Worm (Caenorhabditis elegans): ENCODE results near the gene ikke-1.

ikke-1 gene

DNA sequence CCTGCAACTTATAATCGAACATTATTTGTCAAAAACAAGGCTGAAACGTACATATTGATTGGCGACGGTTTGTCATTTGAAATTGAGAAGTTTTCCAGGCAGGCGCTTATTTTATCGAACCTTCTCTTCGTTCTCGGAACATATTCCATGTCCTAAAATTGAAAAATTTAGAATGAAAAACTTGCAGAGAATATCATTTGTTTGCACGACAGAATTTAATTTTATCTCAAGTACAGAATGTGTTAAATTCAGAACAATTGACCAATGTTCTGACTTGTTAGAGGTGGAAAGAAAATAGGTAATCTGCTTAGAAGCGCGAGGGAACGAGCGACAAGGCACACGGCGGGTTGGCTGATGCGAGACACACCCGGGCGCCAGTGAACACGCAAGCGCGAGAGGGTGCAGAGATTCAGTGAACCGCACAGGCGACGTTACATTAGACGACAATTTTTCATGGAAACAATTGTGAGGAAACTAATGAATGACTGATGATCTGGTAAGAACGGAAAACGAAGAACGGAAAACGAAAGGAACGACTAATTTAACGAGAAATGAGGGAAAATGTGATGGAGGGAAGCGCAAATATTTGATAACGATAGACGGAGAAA, 2.0 kb upstream of the ikke-1 start (continued):
- TF ChIP-seq tra-1 (GFP tag; IDR thresholded peaks at IDR 0.05) (0 out of 2 replicates have a peak, but pooled peaks have one; percentile 24), dmd-8 (GFP tag; IDR thresholded peaks at IDR 0.05) (0 out of 2 replicates have a peak, but pooled peaks have one; percentile 23), rbr-2 (tag; optimal IDR thresholded peaks at IDR 0.05) (peak; percentile 43), ctbp-1 (GFP tag; IDR thresholded peaks at IDR 0.05) (peak; percentile 78), ceh-20 (GFP tag; IDR thresholded peaks at IDR 0.05) (no peak), duxl-1 (tag; optimal IDR thresholded peaks at IDR 0.05; ENCODE audit: poor library complexity) (no peak), egl-27 (tag; optimal IDR thresholded peaks at IDR 0.05) (no peak), pha-4 (GFP tag; IDR thresholded peaks at IDR 0.05) (0 out of 2 replicates have a peak, but pooled peaks have one; percentile 13), pha-4 (tag; optimal IDR thresholded peaks at IDR 0.05) (no peak), jun-1 (tag; optimal IDR thresholded peaks at IDR 0.05) (no peak), zip-2 (tag; optimal IDR thresholded peaks at IDR 0.05) (no peak), lin-15B (tag; optimal IDR thresholded peaks at IDR 0.05) (no peak), snpc-4 (tag; optimal IDR thresholded peaks at IDR 0.05) (no peak), T20F7.1 (GFP tag; optimal IDR thresholded peaks at IDR 0.05) (peak; percentile 39), egl-43 (GFP tag; IDR thresholded peaks at IDR 0.05) (peak; percentile 83), nhr-41 (GFP tag; IDR thresholded peaks at IDR 0.05) (no peak), cey-2 (tag; optimal IDR thresholded peaks at IDR 0.05; ENCODE audit: borderline replicate concordance, insufficient read depth) (no peak), nhr-6 (tag; optimal IDR thresholded peaks at IDR 0.05) (no peak), saeg-2 (GFP tag; IDR thresholded peaks at IDR 0.05) (no peak)

- TF ChIP-seq unc-130 (GFP tag; optimal IDR thresholded peaks at IDR 0.05) (no peak), tra-1 (GFP tag; IDR thresholded peaks at IDR 0.05) (0 out of 2 replicates have a peak, but pooled peaks have one; percentile 9), mxl-2 (GFP tag; conservative IDR thresholded peaks at IDR 0.05) (peak; percentile 49; the same call in 1 of the 2 replicates), ZK337.2 (GFP tag; IDR thresholded peaks at IDR 0.05) (0 out of 2 replicates have a peak, but pooled peaks have one; percentile 54), Y5F2A.4 (GFP tag; optimal IDR thresholded peaks at IDR 0.05) (no peak), madf-5 (GFP tag; IDR thresholded peaks at IDR 0.05) (0 out of 4 replicates have a peak, but pooled peaks of 1 of the 2 experiments have one; percentile 6)
Measured at ce11 chrIII:9051714-9052113, 1.2 kb upstream of the ikke-1 start.

- peak; percentile 81 for TF ChIP-seq pha-4 (GFP tag; IDR thresholded peaks at IDR 0.05)
- peak; percentile 82 for TF ChIP-seq pha-4 (tag; optimal IDR thresholded peaks at IDR 0.05)
- TF ChIP-seq ces-1 (GFP tag; optimal IDR thresholded peaks at IDR 0.05): no peak
- TF ChIP-seq nhr-25 (tag; optimal IDR thresholded peaks at IDR 0.05; ENCODE audit: borderline replicate concordance, insufficient read depth): peak; percentile 10
- peak; percentile 31 for TF ChIP-seq nhr-10 (tag; optimal IDR thresholded peaks at IDR 0.05)
- TF ChIP-seq ama-1 (optimal IDR thresholded peaks at IDR 0.05): peak; percentile 90
- TF ChIP-seq egl-43 (GFP tag; IDR thresholded peaks at IDR 0.05): peak; percentile 53; the same call in 1 of the 2 replicates
- TF ChIP-seq nhr-102 (tag; optimal IDR thresholded peaks at IDR 0.05): peak; percentile 18
- TF ChIP-seq snpc-4 (tag; optimal IDR thresholded peaks at IDR 0.05): no peak
- TF ChIP-seq zfp-2 (tag; optimal IDR thresholded peaks at IDR 0.05): no peak
- peak in 1 of 2 experiments; percentile 56 for TF ChIP-seq mdl-1 (tag; optimal IDR thresholded peaks at IDR 0.05)
- no peak for TF ChIP-seq dmd-8 (GFP tag; IDR thresholded peaks at IDR 0.05)
- TF ChIP-seq F10B5.3 (tag; optimal IDR thresholded peaks at IDR 0.05): no peak
- peak in 1 of 2 experiments; percentile 4; a peak in 1 of 4 replicates for TF ChIP-seq madf-5 (GFP tag; IDR thresholded peaks at IDR 0.05)
- TF ChIP-seq gei-8 (GFP tag; optimal IDR thresholded peaks at IDR 0.05): peak; percentile 36
- TF ChIP-seq snpc-1.2 (GFP tag; IDR thresholded peaks at IDR 0.05): peak; percentile 46; the same call in 1 of the 2 replicates
- TF ChIP-seq attf-4 (tag; optimal IDR thresholded peaks at IDR 0.05): peak; percentile 2
- TF ChIP-seq unc-130 (GFP tag; optimal IDR thresholded peaks at IDR 0.05): no peak
- peak; percentile 23 to 52 for TF ChIP-seq daf-16 (GFP tag; optimal IDR thresholded peaks at IDR 0.05)
- TF ChIP-seq daf-16 (tag; optimal IDR thresholded peaks at IDR 0.05): peak; percentile 97
- no peak for TF ChIP-seq zip-11 (GFP tag; IDR thresholded peaks at IDR 0.05)
- no peak; the same call in none of the 2 replicates for TF ChIP-seq nhr-42 (GFP tag; IDR thresholded peaks at IDR 0.05)
- TF ChIP-seq lin-39 (tag; optimal IDR thresholded peaks at IDR 0.05): no peak
- TF ChIP-seq Y105C5A.15 (GFP tag; IDR thresholded peaks at IDR 0.05): no peak
- TF ChIP-seq mep-1 (tag; optimal IDR thresholded peaks at IDR 0.05): peak; percentile 92
- peak; percentile 98 for TF ChIP-seq zfp-3 (GFP tag; conservative IDR thresholded peaks at IDR 0.05)
- TF ChIP-seq nhr-11 (tag; optimal IDR thresholded peaks at IDR 0.05): no peak
- peak; percentile 36 for TF ChIP-seq ceh-28 (tag; optimal IDR thresholded peaks at IDR 0.05)
- TF ChIP-seq aha-1 (tag): peak; percentile 98
Measured at ce11 chrIII:9051119-9051597, 658 bp upstream of the ikke-1 start.

All from whole organism, L4 larva.